Worm (Caenorhabditis elegans): Measurements from ENCODE around the gene srh-290.
A peak's percentile ranks its signal among the peaks of the same experiment; 100 is the strongest.

- TF ChIP-seq dao-5 (tag; optimal IDR thresholded peaks at IDR 0.05) (no peak), him-1 (tag; optimal IDR thresholded peaks at IDR 0.05) (peak; percentile 8), W03F9.2 (tag; optimal IDR thresholded peaks at IDR 0.05) (no peak)
These were observed 41.1 kb upstream of the srh-290 start, which contains the start of gene R12G8.1 for ce11 chrV:17749181-17749580.
